Worm (Caenorhabditis elegans) whole organism, L1 larva: ENCODE results near the gene scrm-3.

Source experiments
- C16A3.4 ChIP-seq: fragments of 150-350 bp; optimal IDR thresholded peaks from 2 replicates; lab custom pipeline; 2014; ENCODE audit warnings: missing biosample characterization, missing genetic modification characterization
- F16B12.6 ChIP-seq: fragments of 150-350 bp; optimal IDR thresholded peaks from 2 replicates; lab custom pipeline; 2014; ENCODE audit warnings: missing biosample characterization, missing genetic modification characterization
- alr-1 ChIP-seq: fragments of 200-800 bp; sonication (Bioruptor generic); optimal IDR thresholded peaks from 2 replicates; lab custom pipeline; 2018; ENCODE audit warnings: borderline replicate concordance, mild to moderate bottlenecking, missing genetic modification characterization, missing compliant biosample characterization
- aly-2 ChIP-seq: fragments of 150-350 bp; optimal IDR thresholded peaks from 2 replicates; lab custom pipeline; 2014; ENCODE audit warnings: missing biosample characterization, missing genetic modification characterization
- ama-1 ChIP-seq: fragments of 150-350 bp; optimal IDR thresholded peaks from 2 replicates; lab custom pipeline; 2014
- blmp-1 ChIP-seq: fragments of 150-350 bp; optimal IDR thresholded peaks from 2 replicates; lab custom pipeline; 2014; ENCODE audit warnings: missing biosample characterization, missing genetic modification characterization
- ceh-63 ChIP-seq: fragments of 200-800 bp; sonication (Bioruptor generic); optimal IDR thresholded peaks from 2 replicates; lab custom pipeline; 2018; ENCODE audit warnings: mild to moderate bottlenecking, missing genetic modification characterization, missing compliant biosample characterization
- ceh-82 ChIP-seq, 3 experiments: fragments of 150-350 bp in 1 of 3; sonication (generic microtip) in 2 of 3; optimal IDR thresholded peaks; 2 replicates each; lab custom pipeline; 2014 to 2017; ENCODE audit warnings: missing biosample characterization in 3 of 3, missing genetic modification characterization in 3 of 3
- dpl-1 ChIP-seq, 3 experiments: fragments of 150-350 bp in 2 of 3; sonication (generic microtip) in 1 of 3; optimal IDR thresholded peaks; 2 replicates each; lab custom pipeline; 2014 to 2017; ENCODE audit warnings: missing biosample characterization in 3 of 3, missing genetic modification characterization in 3 of 3, missing genetic modification reagents in 3 of 3
- dsc-1 ChIP-seq: sonication (generic microtip); optimal IDR thresholded peaks from 2 replicates; lab custom pipeline; 2016; ENCODE audit warnings: mild to moderate bottlenecking, missing genetic modification characterization, missing compliant biosample characterization
- efl-1 ChIP-seq, 4 experiments: fragments of 150-350 bp; optimal IDR thresholded peaks in 3 of 4; peaks in 1 of 4; 1 replicate in 1 of 4; 2 replicates in 3 of 4; lab custom pipeline; 2014; ENCODE audit warnings: missing biosample characterization in 2 of 4, missing genetic modification characterization in 2 of 4, missing genetic modification reagents in 2 of 4
- efl-3 ChIP-seq: fragments of 200-800 bp; sonication (Bioruptor generic); optimal IDR thresholded peaks from 2 replicates; lab custom pipeline; 2018; ENCODE audit warnings: mild to moderate bottlenecking, missing genetic modification characterization, missing compliant biosample characterization
- egl-13 ChIP-seq: sonication (generic microtip); optimal IDR thresholded peaks from 2 replicates; lab custom pipeline; 2016; ENCODE audit warnings: missing genotype, missing genetic modification reagents, missing genetic modification characterization, missing compliant biosample characterization
- egl-27 ChIP-seq, 2 experiments: fragments of 150-350 bp in 1 of 2; sonication (generic microtip); optimal IDR thresholded peaks; 3 replicates each; lab custom pipeline; 2017 to 2018; ENCODE audit warnings: missing biosample characterization in 2 of 2, missing genetic modification characterization in 2 of 2, missing genetic modification reagents in 2 of 2
- elt-2 ChIP-seq: sonication (generic microtip); optimal IDR thresholded peaks from 2 replicates; lab custom pipeline; 2016; ENCODE audit warnings: missing genetic modification characterization, mild to moderate bottlenecking, inconsistent platforms, missing compliant biosample characterization, missing genetic modification reagents
- elt-3 ChIP-seq, 6 experiments: fragments of 150-350 bp in 1 of 6; sonication (generic microtip); optimal IDR thresholded peaks; 2 replicates each; lab custom pipeline; 2017 to 2018; ENCODE audit warnings: missing biosample characterization in 6 of 6, missing genetic modification characterization in 6 of 6, inconsistent platforms in 1 of 6
- fkh-10 ChIP-seq: sonication (generic microtip); optimal IDR thresholded peaks from 2 replicates; lab custom pipeline; 2017; ENCODE audit warnings: missing biosample characterization, missing genetic modification reagents, missing genetic modification characterization
- fos-1 ChIP-seq: fragments of 150-350 bp; optimal IDR thresholded peaks from 2 replicates; lab custom pipeline; 2014; ENCODE audit warnings: missing biosample characterization, missing genetic modification characterization
- grh-1 ChIP-seq: fragments of 200-800 bp; sonication (Bioruptor generic); IDR thresholded peaks from 2 replicates; pipeline ENCODE4 v1.3.6; 2022; ENCODE audit warnings: missing genetic modification reagents, missing genetic modification characterization, missing compliant biosample characterization
- hlh-4 ChIP-seq: sonication (generic microtip); optimal IDR thresholded peaks from 2 replicates; lab custom pipeline; 2016; ENCODE audit warnings: mild to moderate bottlenecking, missing genetic modification characterization, missing compliant biosample characterization
- hpl-2 ChIP-seq: fragments of 150-350 bp; optimal IDR thresholded peaks from 2 replicates; lab custom pipeline; 2014; ENCODE audit warnings: missing biosample characterization, missing genetic modification reagents, missing genetic modification characterization
- irx-1 ChIP-seq: sonication (generic microtip); optimal IDR thresholded peaks from 2 replicates; lab custom pipeline; 2016; ENCODE audit warnings: missing genetic modification characterization, missing compliant biosample characterization
- isw-1 ChIP-seq: fragments of 200-800 bp; sonication (Bioruptor generic); IDR thresholded peaks from 2 replicates; pipeline ENCODE4 v1.3.6; 2022; ENCODE audit warnings: missing genetic modification characterization, missing compliant biosample characterization
- jun-1 ChIP-seq: fragments of 150-350 bp; optimal IDR thresholded peaks from 2 replicates; lab custom pipeline; 2014; ENCODE audit warnings: missing biosample characterization, missing genetic modification reagents, missing genetic modification characterization
- lin-14 ChIP-seq: fragments of 200-800 bp; sonication (Bioruptor generic); optimal IDR thresholded peaks from 2 replicates; lab custom pipeline; 2018; ENCODE audit warnings: mild to moderate bottlenecking, missing genetic modification characterization, moderate library complexity, missing compliant biosample characterization
- lin-15B ChIP-seq: fragments of 150-350 bp; sonication (generic microtip); optimal IDR thresholded peaks from 3 replicates; lab custom pipeline; 2014; ENCODE audit warnings: missing biosample characterization, missing genetic modification characterization
- lin-35 ChIP-seq, 2 experiments: fragments of 150-350 bp; optimal IDR thresholded peaks; 2 replicates each; lab custom pipeline; 2014; ENCODE audit warnings: missing biosample characterization in 2 of 2, missing genetic modification characterization in 2 of 2, missing genetic modification reagents in 2 of 2
- lin-39 ChIP-seq: fragments of 150-350 bp; optimal IDR thresholded peaks from 2 replicates; lab custom pipeline; 2014; ENCODE audit warnings: missing biosample characterization, missing genetic modification reagents, missing genetic modification characterization
- lir-3 ChIP-seq: sonication (generic microtip); optimal IDR thresholded peaks from 2 replicates; lab custom pipeline; 2016; ENCODE audit warnings: mild to moderate bottlenecking, missing genetic modification characterization, moderate library complexity, missing compliant biosample characterization; ENCODE audit not compliant: poor library complexity
- lsy-2 ChIP-seq, 2 experiments: fragments of 150-350 bp; optimal IDR thresholded peaks; 2 replicates each; lab custom pipeline; 2014; ENCODE audit warnings: missing biosample characterization in 2 of 2, missing genetic modification characterization in 2 of 2
- mab-9 ChIP-seq: fragments of 200-800 bp; sonication (Bioruptor generic); IDR thresholded peaks from 2 replicates; pipeline ENCODE4 v1.3.6; 2022; ENCODE audit warnings: missing genetic modification reagents, missing genetic modification characterization, missing compliant biosample characterization
- mef-2 ChIP-seq: fragments of 150-350 bp; optimal IDR thresholded peaks from 2 replicates; lab custom pipeline; 2014; ENCODE audit warnings: missing biosample characterization, missing genetic modification characterization
- nhr-12 ChIP-seq: sonication (generic microtip); optimal IDR thresholded peaks from 2 replicates; lab custom pipeline; 2017; ENCODE audit warnings: missing biosample characterization, missing genetic modification characterization
- nhr-19 ChIP-seq: fragments of 200-800 bp; sonication (Bioruptor generic); conservative IDR thresholded peaks from 2 replicates; pipeline ENCODE4 v1.3.6; 2022; ENCODE audit warnings: missing genetic modification characterization, missing compliant biosample characterization
- nhr-20 ChIP-seq: sonication (generic microtip); optimal IDR thresholded peaks from 2 replicates; lab custom pipeline; 2016; ENCODE audit warnings: mild to moderate bottlenecking, missing genetic modification characterization, missing compliant biosample characterization
- nhr-28 ChIP-seq: fragments of 150-350 bp; optimal IDR thresholded peaks from 2 replicates; lab custom pipeline; 2014; ENCODE audit warnings: missing biosample characterization, missing genetic modification characterization
- nhr-47 ChIP-seq: sonication (generic microtip); optimal IDR thresholded peaks from 2 replicates; lab custom pipeline; 2016; ENCODE audit warnings: mild to moderate bottlenecking, missing genetic modification characterization, moderate library complexity, missing compliant biosample characterization
- nhr-77 ChIP-seq: fragments of 150-350 bp; optimal IDR thresholded peaks from 2 replicates; lab custom pipeline; 2014; ENCODE audit warnings: missing biosample characterization, missing genetic modification characterization
- nhr-85 ChIP-seq: sonication (generic microtip); peaks from one replicate; lab custom pipeline; 2016; ENCODE audit warnings: missing genetic modification characterization, inconsistent platforms, missing compliant biosample characterization
- nhr-90 ChIP-seq: sonication (generic microtip); optimal IDR thresholded peaks from 2 replicates; lab custom pipeline; 2016; ENCODE audit warnings: mild to moderate bottlenecking, missing genetic modification characterization, missing compliant biosample characterization; ENCODE audit not compliant: poor library complexity
- pax-3 ChIP-seq: fragments of 200-800 bp; sonication (Bioruptor generic); optimal IDR thresholded peaks from 2 replicates; lab custom pipeline; 2018; ENCODE audit warnings: mild to moderate bottlenecking, missing genetic modification characterization, moderate library complexity, missing compliant biosample characterization
- pqm-1 ChIP-seq: sonication (generic microtip); optimal IDR thresholded peaks from 3 replicates; lab custom pipeline; 2017; ENCODE audit warnings: missing biosample characterization, missing genetic modification characterization
- rnt-1 ChIP-seq: sonication (generic microtip); optimal IDR thresholded peaks from 2 replicates; lab custom pipeline; 2016; ENCODE audit warnings: mild to moderate bottlenecking, missing genetic modification characterization, moderate library complexity, missing compliant biosample characterization
- skn-1 ChIP-seq: fragments of 150-350 bp; optimal IDR thresholded peaks from 2 replicates; lab custom pipeline; 2014; ENCODE audit warnings: missing biosample characterization, missing genetic modification characterization
- snu-23 ChIP-seq: sonication (generic microtip); optimal IDR thresholded peaks from 2 replicates; lab custom pipeline; 2016; ENCODE audit warnings: missing genetic modification characterization, missing compliant biosample characterization
- tlp-1 ChIP-seq: fragments of 150-350 bp; optimal IDR thresholded peaks from 2 replicates; lab custom pipeline; 2014; ENCODE audit warnings: missing biosample characterization, missing genetic modification characterization
- unc-30 ChIP-seq: sonication (generic microtip); optimal IDR thresholded peaks from 2 replicates; lab custom pipeline; 2017; ENCODE audit warnings: missing biosample characterization, missing genetic modification characterization
- unc-62 ChIP-seq: fragments of 150-350 bp; optimal IDR thresholded peaks from 2 replicates; lab custom pipeline; 2014; ENCODE audit warnings: missing biosample characterization, missing genetic modification reagents, missing genetic modification characterization
- xbp-1 ChIP-seq: sonication (generic microtip); optimal IDR thresholded peaks from 2 replicates; lab custom pipeline; 2016; ENCODE audit warnings: missing genetic modification characterization, missing compliant biosample characterization

The scrm-3 gene

DNA sequence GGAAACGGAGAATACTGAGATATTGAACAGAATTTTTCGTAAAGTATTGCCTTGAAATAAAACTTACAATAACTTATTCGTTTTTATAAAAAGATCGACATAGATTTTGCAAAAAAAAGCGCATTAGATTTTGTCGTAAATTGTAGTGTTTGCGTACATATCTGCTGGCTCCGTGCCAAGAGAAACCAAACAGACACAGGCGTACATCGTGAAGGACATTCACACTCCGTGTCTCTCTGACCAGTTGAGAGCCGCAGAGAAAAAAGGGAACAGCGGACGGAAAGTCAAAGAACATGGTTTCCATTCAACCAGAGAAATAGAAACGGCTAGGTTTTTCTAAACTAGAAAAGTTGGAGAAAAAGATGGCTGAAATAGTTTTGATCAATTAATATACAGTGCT, 41.7 kb downstream of the scrm-3 start, which contains the start of gene arrd-19 (continued):
- TF ChIP-seq nhr-47 (tag; lab: Kevin White, UChicago): peak; percentile 69
- no peak for TF ChIP-seq alr-1 (tag; lab: Kevin White, UChicago)
- peak; percentile 72 for TF ChIP-seq grh-1 (GFP tag; lab: Robert Waterston, UW)
- peak in 2 of 6 experiments; percentile 5 to 30 for TF ChIP-seq elt-3 (tag; optimal IDR thresholded peaks at IDR 0.05; lab: Kevin White, UChicago)
- no peak for TF ChIP-seq nhr-12 (tag; lab: Kevin White, UChicago)
- peak; percentile 21 for TF ChIP-seq lin-15B (tag; lab: Kevin White, UChicago)
- peak; percentile 78 for TF ChIP-seq rnt-1
- TF ChIP-seq fkh-10: no peak
- TF ChIP-seq ceh-82 (tag; optimal IDR thresholded peaks at IDR 0.05; lab: Kevin White, UChicago): peak in 2 of 3 experiments; percentile 36 to 76
- TF ChIP-seq efl-1 (optimal IDR thresholded peaks at IDR 0.05; lab: Kevin White, UChicago): peak; percentile 74 to 75
- peak; percentile 51 to 95 for TF ChIP-seq efl-1 (GFP tag; optimal IDR thresholded peaks at IDR 0.05 in 1 of 2; lab: Kevin White, UChicago)
- no peak for TF ChIP-seq pax-3 (tag; lab: Kevin White, UChicago)
- TF ChIP-seq tlp-1 (tag; lab: Kevin White, UChicago): no peak
- TF ChIP-seq nhr-28 (tag; lab: Kevin White, UChicago): no peak
- TF ChIP-seq xbp-1: peak; percentile 56
- TF ChIP-seq elt-2 (tag; lab: Kevin White, UChicago): peak; percentile 16
- peak; percentile 46 for TF ChIP-seq dsc-1 (tag; lab: Kevin White, UChicago)
- TF ChIP-seq blmp-1: peak; percentile 74
- no peak for TF ChIP-seq lin-39 (tag; lab: Kevin White, UChicago)
- TF ChIP-seq unc-62: no peak
- peak; percentile 72 for TF ChIP-seq nhr-77 (tag; lab: Kevin White, UChicago)
- TF ChIP-seq pqm-1 (tag; lab: Kevin White, UChicago): no peak
- peak; percentile 86 for TF ChIP-seq F16B12.6 (tag; lab: Kevin White, UChicago)
- no peak for TF ChIP-seq ama-1
- no peak for TF ChIP-seq egl-27 (tag; optimal IDR thresholded peaks at IDR 0.05; lab: Kevin White, UChicago)
- TF ChIP-seq nhr-85 (tag; lab: Kevin White, UChicago): peak; percentile 97
- TF ChIP-seq isw-1 (GFP tag; lab: Robert Waterston, UW): peak; percentile 38; the same call in 1 of the 2 replicates
- TF ChIP-seq unc-30 (tag; lab: Kevin White, UChicago): no peak
- peak; percentile 49 for TF ChIP-seq C16A3.4 (tag; lab: Kevin White, UChicago)
- peak; percentile 19 for TF ChIP-seq egl-13 (tag; lab: Kevin White, UChicago)
- no peak for TF ChIP-seq hlh-4 (tag; lab: Kevin White, UChicago)
- TF ChIP-seq mef-2 (tag; lab: Kevin White, UChicago): no peak
- TF ChIP-seq mab-9 (GFP tag; lab: Robert Waterston, UW): peak; percentile 43; the same call in 1 of the 2 replicates
- peak; percentile 29 for TF ChIP-seq jun-1
- TF ChIP-seq irx-1 (tag; lab: Kevin White, UChicago): peak; percentile 58
- TF ChIP-seq lin-14 (GFP tag; lab: Kevin White, UChicago): peak; percentile 98
- no peak for TF ChIP-seq lir-3 (tag; lab: Kevin White, UChicago)
- peak; percentile 53 for TF ChIP-seq fos-1 (tag; lab: Kevin White, UChicago)
- TF ChIP-seq hpl-2 (GFP tag; lab: Kevin White, UChicago): no peak
- no peak for TF ChIP-seq ceh-63 (GFP tag; lab: Kevin White, UChicago)
- TF ChIP-seq dpl-1 (GFP tag; optimal IDR thresholded peaks at IDR 0.05; lab: Kevin White, UChicago): peak; percentile 46 to 76 (median 63)
- peak; percentile 34 for TF ChIP-seq nhr-90
- TF ChIP-seq snu-23 (GFP tag; lab: Kevin White, UChicago): peak; percentile 82
- TF ChIP-seq lsy-2 (tag; optimal IDR thresholded peaks at IDR 0.05; lab: Kevin White, UChicago): peak; percentile 75 to 81
- TF ChIP-seq aly-2 (tag; lab: Kevin White, UChicago): no peak
- TF ChIP-seq nhr-20 (tag; lab: Kevin White, UChicago): peak; percentile 84
- TF ChIP-seq lin-35 (GFP tag; optimal IDR thresholded peaks at IDR 0.05; lab: Kevin White, UChicago): peak; percentile 49 to 64
- TF ChIP-seq efl-3: no peak
- TF ChIP-seq nhr-19 (GFP tag; lab: Robert Waterston, UW): peak; percentile 77
- peak; percentile 52 for TF ChIP-seq skn-1 (tag; lab: Kevin White, UChicago)
- TF ChIP-seq, all 84 proteins: peak for 41
